Worm (Caenorhabditis elegans) whole organism, L2 larva: ENCODE measurements around the gene Y82E9BR.10.
"Not testable (repeated sequence)": the region's sequence is repeated elsewhere in the genome, so short reads cannot be mapped to it uniquely, and the experiment has no call there.

Experiments used
- C34F6.9 ChIP-seq: fragments of 150-350 bp; optimal IDR thresholded peaks from 2 replicates; lab custom pipeline; 2014; ENCODE audit warnings: missing biosample characterization, missing genetic modification characterization
- F13H6.1 ChIP-seq: sonication (generic microtip); optimal IDR thresholded peaks from 2 replicates; lab custom pipeline; 2016; ENCODE audit warnings: missing genetic modification characterization, missing compliant biosample characterization
- R02D3.7 ChIP-seq: fragments of 150-350 bp; optimal IDR thresholded peaks from 2 replicates; lab custom pipeline; 2014; ENCODE audit warnings: missing biosample characterization, missing genetic modification characterization
- Y55F3AM.14 ChIP-seq: fragments of 200-800 bp; sonication (Bioruptor generic); optimal IDR thresholded peaks from 2 replicates; lab custom pipeline; 2018; ENCODE audit warnings: mild to moderate bottlenecking, missing genetic modification characterization, missing compliant biosample characterization
- ZK546.5 ChIP-seq: sonication (generic microtip); optimal IDR thresholded peaks from 2 replicates; lab custom pipeline; 2017; ENCODE audit warnings: missing biosample characterization, missing genetic modification characterization
- aly-2 ChIP-seq: fragments of 150-350 bp; optimal IDR thresholded peaks from 2 replicates; lab custom pipeline; 2014; ENCODE audit warnings: missing biosample characterization, missing genetic modification characterization
- ama-1 ChIP-seq: fragments of 150-350 bp; optimal IDR thresholded peaks from 2 replicates; lab custom pipeline; 2018; ENCODE audit warnings: inconsistent platforms
- blmp-1 ChIP-seq: sonication (generic microtip); optimal IDR thresholded peaks from 2 replicates; lab custom pipeline; 2017; ENCODE audit warnings: missing genetic modification characterization, mild to moderate bottlenecking, missing compliant biosample characterization, antibody characterized with exemption, moderate library complexity; ENCODE audit not compliant: insufficient read depth
- ceh-16 ChIP-seq: fragments of 150-350 bp; optimal IDR thresholded peaks from 2 replicates; lab custom pipeline; 2014; ENCODE audit warnings: missing biosample characterization, missing genetic modification characterization
- ceh-82 ChIP-seq: fragments of 150-350 bp; optimal IDR thresholded peaks from 2 replicates; lab custom pipeline; 2014; ENCODE audit warnings: missing biosample characterization, missing genetic modification characterization
- crh-2 ChIP-seq: sonication (generic microtip); optimal IDR thresholded peaks from 2 replicates; lab custom pipeline; 2017; ENCODE audit warnings: missing biosample characterization, missing genetic modification characterization
- egl-27 ChIP-seq: sonication (generic microtip); optimal IDR thresholded peaks from 3 replicates; lab custom pipeline; 2017; ENCODE audit warnings: missing biosample characterization, missing genetic modification reagents, missing genetic modification characterization
- elt-3 ChIP-seq: sonication (generic microtip); optimal IDR thresholded peaks from 2 replicates; lab custom pipeline; 2017; ENCODE audit warnings: missing biosample characterization, missing genetic modification characterization
- gmeb-1 ChIP-seq: fragments of 150-350 bp; optimal IDR thresholded peaks from 2 replicates; lab custom pipeline; 2014; ENCODE audit warnings: missing biosample characterization, missing genetic modification characterization
- lin-11 ChIP-seq: fragments of 150-350 bp; sonication (generic microtip); optimal IDR thresholded peaks from 2 replicates; lab custom pipeline; 2014; ENCODE audit warnings: missing biosample characterization, missing genetic modification characterization, inconsistent platforms, mixed read lengths
- lin-13 ChIP-seq: fragments of 150-350 bp; optimal IDR thresholded peaks from 2 replicates; lab custom pipeline; 2014; ENCODE audit warnings: missing biosample characterization, missing genetic modification reagents, missing genetic modification characterization
- lin-39 ChIP-seq: fragments of 150-350 bp; optimal IDR thresholded peaks from 2 replicates; lab custom pipeline; 2014; ENCODE audit warnings: missing biosample characterization, missing genetic modification reagents, missing genetic modification characterization
- lsy-2 ChIP-seq, 2 experiments: fragments of 150-350 bp in 1 of 2; sonication (generic microtip) in 1 of 2; optimal IDR thresholded peaks; 2 replicates each; lab custom pipeline; 2014 to 2017; ENCODE audit warnings: missing biosample characterization in 2 of 2, missing genetic modification characterization in 2 of 2
- mbf-1 ChIP-seq: sonication (generic microtip); optimal IDR thresholded peaks from 2 replicates; lab custom pipeline; 2017; ENCODE audit warnings: missing biosample characterization, missing genetic modification characterization
- nhr-10 ChIP-seq: sonication (generic microtip); optimal IDR thresholded peaks from 2 replicates; lab custom pipeline; 2017; ENCODE audit warnings: missing biosample characterization, missing genetic modification characterization
- nhr-12 ChIP-seq: fragments of 150-350 bp; optimal IDR thresholded peaks from 2 replicates; lab custom pipeline; 2014; ENCODE audit warnings: missing biosample characterization, missing genetic modification characterization
- nhr-21 ChIP-seq: fragments of 150-350 bp; optimal IDR thresholded peaks from 2 replicates; lab custom pipeline; 2014; ENCODE audit warnings: missing biosample characterization, missing genetic modification characterization
- nhr-23 ChIP-seq: fragments of 150-350 bp; optimal IDR thresholded peaks from 2 replicates; lab custom pipeline; 2014; ENCODE audit warnings: missing biosample characterization, missing genetic modification reagents, missing genetic modification characterization
- nhr-237 ChIP-seq: fragments of 150-350 bp; optimal IDR thresholded peaks from 2 replicates; lab custom pipeline; 2014; ENCODE audit warnings: missing biosample characterization, missing genetic modification characterization
- nhr-6 ChIP-seq: fragments of 150-350 bp; optimal IDR thresholded peaks from 2 replicates; lab custom pipeline; 2014; ENCODE audit warnings: missing biosample characterization, missing genetic modification characterization
- nhr-77 ChIP-seq: fragments of 150-350 bp; optimal IDR thresholded peaks from 2 replicates; lab custom pipeline; 2014; ENCODE audit warnings: missing biosample characterization, missing genetic modification characterization
- skn-1 ChIP-seq: sonication (generic microtip); optimal IDR thresholded peaks from 2 replicates; lab custom pipeline; 2017; ENCODE audit warnings: missing biosample characterization, missing genetic modification characterization
- sma-3 ChIP-seq: sonication (generic microtip); optimal IDR thresholded peaks from 2 replicates; lab custom pipeline; 2016; ENCODE audit warnings: missing genetic modification reagents, missing genetic modification characterization, missing compliant biosample characterization
- sma-9 ChIP-seq, 2 experiments: fragments of 150-350 bp in 1 of 2; sonication (generic microtip) in 1 of 2; optimal IDR thresholded peaks; 2 replicates each; lab custom pipeline; 2014 to 2016; ENCODE audit warnings: missing genetic modification characterization in 2 of 2, mild to moderate bottlenecking in 1 of 2, missing biosample characterization in 1 of 2, missing compliant biosample characterization in 1 of 2, missing genetic modification reagents in 1 of 2, moderate library complexity in 1 of 2
- snpc-4 ChIP-seq: fragments of 150-350 bp; optimal IDR thresholded peaks from 2 replicates; lab custom pipeline; 2014; ENCODE audit warnings: missing biosample characterization, missing genetic modification characterization
- unc-39 ChIP-seq: fragments of 150-350 bp; optimal IDR thresholded peaks from 2 replicates; lab custom pipeline; 2014; ENCODE audit warnings: missing biosample characterization, missing genetic modification characterization
- unc-62 ChIP-seq: fragments of 150-350 bp; optimal IDR thresholded peaks from 2 replicates; lab custom pipeline; 2014; ENCODE audit warnings: missing biosample characterization, missing genetic modification reagents, missing genetic modification characterization
- zag-1 ChIP-seq: fragments of 150-350 bp; optimal IDR thresholded peaks from 2 replicates; lab custom pipeline; 2014; ENCODE audit warnings: missing biosample characterization, missing genetic modification characterization
- ztf-11 ChIP-seq: sonication (generic microtip); optimal IDR thresholded peaks from 2 replicates; lab custom pipeline; 2017; ENCODE audit warnings: missing biosample characterization, missing genetic modification characterization
- ztf-4 ChIP-seq: fragments of 150-350 bp; optimal IDR thresholded peaks from 2 replicates; lab custom pipeline; 2014; ENCODE audit warnings: missing biosample characterization, missing genetic modification characterization

The Y82E9BR.10 gene

DNA sequence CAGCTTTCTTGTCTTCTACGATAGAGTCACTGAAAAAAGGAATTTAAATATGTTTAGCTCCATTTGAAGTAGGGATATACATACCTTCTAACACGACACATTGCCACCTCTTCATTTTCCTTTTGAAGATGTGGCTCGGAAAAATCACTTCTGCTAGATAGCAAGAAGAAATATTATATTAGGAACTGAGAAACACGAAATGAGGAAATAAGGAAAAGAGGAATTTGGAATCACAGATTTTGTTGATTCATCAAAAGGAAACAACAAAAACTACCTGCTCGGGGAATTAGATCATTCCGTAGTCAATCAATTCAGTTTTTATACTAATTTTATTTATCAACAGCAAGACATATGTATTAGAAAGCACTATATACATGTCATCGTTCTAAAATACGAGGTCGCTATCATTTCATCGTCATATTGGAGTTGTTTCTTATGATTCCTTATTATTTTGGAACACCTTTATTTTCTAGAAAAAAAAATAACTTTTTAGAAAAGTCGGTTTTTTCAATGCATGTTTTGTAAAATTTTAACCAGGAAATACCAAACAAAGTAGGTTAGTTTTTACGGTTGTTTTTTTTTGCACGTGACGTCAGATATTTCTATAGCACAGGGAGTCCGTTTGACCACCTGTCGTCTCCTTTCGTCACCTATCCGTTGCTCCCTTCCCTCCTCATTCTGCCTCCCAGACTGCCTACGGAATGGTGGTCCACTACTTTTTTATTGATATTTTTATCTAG, 5.3 kb upstream of the Y82E9BR.10 start, which contains the start of the genes pals-21 and Y82E9BR.6:
Gene pals-21, minus strand, starts transcription at position 101 of the 740 bp plus-strand sequence.
Gene Y82E9BR.6, plus strand, starts transcription at position 690 of the 740 bp plus-strand sequence.
- no peak for TF ChIP-seq crh-2
- TF ChIP-seq nhr-23 (tag; lab: Kevin White, UChicago), result no peak
- TF ChIP-seq lin-11 (tag; lab: Kevin White, UChicago), result no peak

DNA sequence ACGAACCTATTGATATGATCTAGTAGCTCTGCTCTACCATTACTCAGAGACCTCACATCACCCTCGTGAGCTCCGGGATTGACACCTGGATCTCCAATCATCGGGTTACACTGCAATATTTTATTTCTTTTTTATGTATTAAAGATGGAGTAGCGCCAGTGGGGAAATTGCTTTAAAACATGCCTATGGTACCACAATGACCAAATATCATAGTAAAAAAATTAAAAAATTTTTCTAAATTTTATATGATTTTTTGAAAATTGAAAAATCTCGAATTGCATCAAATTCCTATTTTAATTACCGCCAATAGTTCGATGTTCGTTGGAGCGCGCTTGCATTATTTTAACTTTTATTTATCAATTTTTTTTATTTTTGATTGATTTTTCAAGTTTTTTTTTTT, 2.5 kb upstream of the Y82E9BR.10 start, which contains the start of gene pals-40:
Gene pals-40, minus strand, starts transcription at position 101 of the 400 bp plus-strand sequence.
- not testable (repeated sequence) for TF ChIP-seq nhr-21 (tag; lab: Kevin White, UChicago); sma-3 (GFP tag; lab: Kevin White, UChicago); zag-1 (tag; lab: Kevin White, UChicago)

DNA sequence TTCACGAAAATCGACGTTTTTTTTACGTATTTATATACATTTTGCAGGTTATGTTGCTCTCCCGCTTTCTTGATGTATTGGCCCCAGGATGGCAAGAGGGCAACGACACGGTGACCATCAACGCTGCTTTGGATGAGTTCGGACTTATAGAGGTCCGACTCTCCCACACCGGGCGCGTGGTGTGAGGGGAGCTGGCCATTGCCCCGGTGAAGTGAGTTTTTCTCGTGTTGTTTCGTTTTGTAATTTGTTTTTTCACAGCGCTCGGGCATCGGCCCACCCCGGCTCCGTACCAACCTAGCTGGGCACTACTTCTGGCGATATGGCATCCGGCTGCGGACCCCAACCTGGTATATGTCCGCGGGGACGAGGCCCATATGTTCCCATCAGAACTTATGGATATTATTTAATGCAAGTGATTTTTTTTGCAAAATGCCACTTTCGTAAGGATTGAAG, 1.0 kb downstream of the Y82E9BR.10 start, which contains the start of gene Y82E9BR.20:
Gene Y82E9BR.20, plus strand, starts transcription at position 51 of the 453 bp plus-strand sequence.
- no peak for TF ChIP-seq aly-2 (tag; lab: Kevin White, UChicago)
- TF ChIP-seq egl-27, result no peak
- no peak for TF ChIP-seq nhr-10
- no peak for TF ChIP-seq R02D3.7
- TF ChIP-seq nhr-21 (tag; lab: Kevin White, UChicago), result no peak
- no peak for TF ChIP-seq C34F6.9 (tag; lab: Kevin White, UChicago)
- TF ChIP-seq ztf-4 (tag; lab: Kevin White, UChicago), result no peak
- no peak for TF ChIP-seq lin-11 (tag; lab: Kevin White, UChicago)
- TF ChIP-seq nhr-6, result no peak
- no peak for TF ChIP-seq mbf-1 (tag; lab: Kevin White, UChicago)
- no peak for TF ChIP-seq lin-39 (tag; lab: Kevin White, UChicago)
- no peak for TF ChIP-seq ZK546.5 (tag; lab: Kevin White, UChicago)
- TF ChIP-seq blmp-1 (tag; lab: Kevin White, UChicago), result no peak
- no peak for TF ChIP-seq ceh-16 (tag; lab: Kevin White, UChicago)
- no peak for TF ChIP-seq crh-2
- TF ChIP-seq sma-9 (GFP tag; optimal IDR thresholded peaks at IDR 0.05; lab: Kevin White, UChicago), result no peak
- no peak for TF ChIP-seq sma-9 (tag; optimal IDR thresholded peaks at IDR 0.05; lab: Kevin White, UChicago)
- TF ChIP-seq F13H6.1, result no peak
- no peak for TF ChIP-seq ceh-82 (tag; lab: Kevin White, UChicago)
- no peak for TF ChIP-seq skn-1 (tag; lab: Kevin White, UChicago)
- TF ChIP-seq nhr-12 (tag; lab: Kevin White, UChicago), result no peak

DNA sequence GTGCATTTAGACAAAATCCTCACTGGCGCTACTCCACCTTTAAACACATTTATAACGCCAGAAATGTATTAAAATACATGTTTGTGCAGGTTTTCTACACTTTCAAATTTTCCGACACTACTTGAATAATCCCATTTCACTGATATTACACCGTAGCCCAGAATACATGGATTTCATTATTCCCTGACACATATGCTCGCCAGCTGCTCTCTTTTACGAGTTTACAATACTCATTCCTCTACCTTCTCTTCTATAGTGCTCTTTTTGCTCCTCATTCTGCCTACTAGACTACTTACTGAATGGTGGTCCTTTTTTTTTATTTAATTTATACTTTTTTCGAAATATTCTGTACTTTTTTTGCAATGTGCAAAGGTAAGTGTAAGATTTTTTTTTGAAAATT, 2.8 kb downstream of the Y82E9BR.10 start:
- TF ChIP-seq ztf-11 (no peak), elt-3 (tag; lab: Kevin White, UChicago) (no peak), skn-1 (tag; lab: Kevin White, UChicago) (no peak), unc-62 (GFP tag; lab: Kevin White, UChicago) (no peak), ama-1 (lab: Kevin White, UChicago) (no peak), aly-2 (tag; lab: Kevin White, UChicago) (no peak), nhr-237 (tag; lab: Kevin White, UChicago) (no peak), lsy-2 (tag; optimal IDR thresholded peaks at IDR 0.05; lab: Kevin White, UChicago) (no peak), Y55F3AM.14 (no peak), gmeb-1 (tag; lab: Kevin White, UChicago) (no peak)

DNA sequence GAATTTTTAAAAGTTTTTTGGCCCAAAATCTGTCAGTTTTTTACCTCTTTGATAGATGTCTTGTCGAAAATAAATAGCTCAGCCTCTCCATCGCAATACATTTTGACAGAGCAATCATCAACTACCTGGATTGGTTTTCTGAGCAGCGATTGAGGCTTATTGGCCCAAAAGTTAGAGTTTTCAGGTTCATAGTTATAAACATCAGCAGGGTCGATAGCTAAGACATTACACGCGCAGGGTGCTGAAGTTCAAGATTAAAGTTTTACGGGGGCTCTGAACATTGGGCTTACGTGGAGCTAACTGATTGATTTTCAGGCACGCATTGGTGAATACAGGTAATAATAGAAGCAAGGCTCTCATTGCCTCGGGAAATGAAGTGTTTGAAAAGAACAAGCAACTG, 15.7 kb downstream of the Y82E9BR.10 start, which contains the start of gene Y82E9BR.9:
Gene Y82E9BR.9, minus strand, starts transcription at position 101 of the 400 bp plus-strand sequence.
- TF ChIP-seq F13H6.1 (no peak), lin-13 (no peak), nhr-77 (no peak), unc-62 (GFP tag; lab: Kevin White, UChicago) (no peak), unc-39 (no peak), C34F6.9 (tag; lab: Kevin White, UChicago) (no peak), snpc-4 (no peak)
